Worm (Caenorhabditis elegans): ENCODE data around the gene cyp-31A5.

DNA sequence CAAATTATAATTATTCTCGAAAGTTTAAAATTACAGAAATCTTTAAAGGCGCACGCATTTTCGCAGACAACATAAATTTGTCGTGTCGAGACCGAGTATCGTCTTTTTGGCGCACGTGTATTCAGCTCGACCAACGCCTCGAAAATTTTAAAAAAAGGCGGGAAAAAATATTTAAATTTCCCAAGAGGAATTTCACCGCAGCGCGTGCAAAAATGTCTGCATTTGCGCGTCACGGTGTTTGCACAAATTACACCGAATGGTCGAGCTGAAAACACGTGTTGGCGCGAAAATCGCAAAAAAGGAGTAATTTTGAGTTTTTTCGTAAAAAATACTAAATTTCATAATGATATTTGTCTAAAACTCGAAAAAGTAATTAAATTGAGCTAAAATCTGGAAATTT, 49.7 kb downstream of the cyp-31A5 start:
- TF ChIP-seq jun-1 (tag; optimal IDR thresholded peaks at IDR 0.05) (no peak), nhr-28 (tag; optimal IDR thresholded peaks at IDR 0.05) (no peak)
